Worm (Caenorhabditis elegans) whole organism, young adult: ENCODE data around the gene idpc-2.

Source experiments
- C17E4.6 ChIP-seq: fragments of 200-800 bp; sonication (Bioruptor generic); IDR thresholded peaks from 2 replicates; pipeline ENCODE4 v1.3.6; 2022; ENCODE audit warnings: missing genetic modification reagents, missing genetic modification characterization, missing compliant biosample characterization
- F10E7.11 ChIP-seq: sonication (generic microtip); optimal IDR thresholded peaks from 2 replicates; lab custom pipeline; 2017; ENCODE audit warnings: mild to moderate bottlenecking, missing genetic modification characterization, moderate library complexity, missing compliant biosample characterization
- F23B12.7 ChIP-seq: sonication (generic microtip); optimal IDR thresholded peaks from 2 replicates; lab custom pipeline; 2017; ENCODE audit warnings: missing genetic modification characterization, mild to moderate bottlenecking, missing compliant biosample characterization, antibody characterized with exemption, moderate library complexity; ENCODE audit not compliant: insufficient read depth
- K11D2.4 ChIP-seq: fragments of 200-800 bp; sonication (Bioruptor generic); IDR thresholded peaks from 2 replicates; pipeline ENCODE4 v1.3.6; 2022; ENCODE audit warnings: missing genetic modification reagents, missing genetic modification characterization, missing compliant biosample characterization
- T07F8.4 ChIP-seq: sonication (generic microtip); optimal IDR thresholded peaks from 2 replicates; lab custom pipeline; 2016; ENCODE audit warnings: mild to moderate bottlenecking, missing genetic modification characterization, moderate library complexity, missing compliant biosample characterization
- T26A5.8 ChIP-seq: sonication (generic microtip); optimal IDR thresholded peaks from 2 replicates; lab custom pipeline; 2016; ENCODE audit warnings: missing genetic modification characterization, missing compliant biosample characterization
- Y56A3A.18 ChIP-seq: fragments of 200-800 bp; sonication (Bioruptor generic); IDR thresholded peaks from 2 replicates; pipeline ENCODE4 v1.3.6; 2022; ENCODE audit warnings: missing genetic modification reagents, missing genetic modification characterization, missing compliant biosample characterization
- Y79H2A.3 ChIP-seq: fragments of 200-800 bp; sonication (Bioruptor generic); conservative IDR thresholded peaks from 2 replicates; pipeline ENCODE4 v1.3.6; 2022; ENCODE audit warnings: missing genetic modification reagents, missing genetic modification characterization, missing compliant biosample characterization
- ZK185.1 ChIP-seq: sonication (generic microtip); optimal IDR thresholded peaks from 2 replicates; lab custom pipeline; 2016; ENCODE audit warnings: mild to moderate bottlenecking, missing genetic modification characterization, missing compliant biosample characterization; ENCODE audit not compliant: poor library complexity, severe bottlenecking
- ama-1 ChIP-seq, 3 experiments: fragments of 150-350 bp in 1 of 3; sonication (generic microtip) in 2 of 3; optimal IDR thresholded peaks; 2 replicates each; lab custom pipeline; 2014 to 2018; ENCODE audit warnings: missing biosample characterization in 2 of 3, missing genetic modification characterization in 2 of 3, missing genetic modification reagents in 2 of 3
- aptf-3 ChIP-seq: fragments of 200-800 bp; sonication (Bioruptor generic); IDR thresholded peaks from 2 replicates; pipeline ENCODE4 v1.3.6; 2022; ENCODE audit warnings: missing genetic modification characterization, missing compliant biosample characterization
- attf-5 ChIP-seq: fragments of 200-800 bp; sonication (Bioruptor generic); optimal IDR thresholded peaks from 2 replicates; lab custom pipeline; 2018; ENCODE audit warnings: mild to moderate bottlenecking, missing genetic modification characterization, missing compliant biosample characterization
- attf-6 ChIP-seq: fragments of 200-800 bp; sonication (Bioruptor generic); IDR thresholded peaks from 2 replicates; pipeline ENCODE4 v1.3.6; 2022; ENCODE audit warnings: missing genetic modification reagents, missing genetic modification characterization, missing compliant biosample characterization
- cebp-1 ChIP-seq, 2 experiments: fragments of 200-800 bp in 1 of 2; sonication (Bioruptor generic) in 1 of 2; sonication (generic microtip) in 1 of 2; IDR thresholded peaks in 1 of 2; optimal IDR thresholded peaks in 1 of 2; 2 replicates each; pipeline versions ENCODE4 v1.3.6 to Lab custom; 2017 to 2022; ENCODE audit warnings: missing compliant biosample characterization in 2 of 2, missing genetic modification characterization in 2 of 2, mild to moderate bottlenecking in 1 of 2, missing genetic modification reagents in 1 of 2, moderate library complexity in 1 of 2
- ceh-58 ChIP-seq: fragments of 200-800 bp; sonication (Bioruptor generic); IDR thresholded peaks from 2 replicates; pipeline ENCODE4 v1.3.6; 2022; ENCODE audit warnings: missing genetic modification characterization, missing compliant biosample characterization
- dox-1 ChIP-seq: fragments of 200-800 bp; sonication (Bioruptor generic); IDR thresholded peaks from 2 replicates; pipeline ENCODE4 v1.3.6; 2022; ENCODE audit warnings: missing genetic modification reagents, missing genetic modification characterization, missing compliant biosample characterization
- egrh-3 ChIP-seq: fragments of 200-800 bp; sonication (Bioruptor generic); IDR thresholded peaks from 2 replicates; pipeline ENCODE4 v1.3.6; 2022; ENCODE audit warnings: missing genetic modification reagents, missing genetic modification characterization, missing compliant biosample characterization
- ets-4 ChIP-seq: fragments of 200-800 bp; sonication (Bioruptor generic); optimal IDR thresholded peaks from 2 replicates; lab custom pipeline; 2018; ENCODE audit warnings: mild to moderate bottlenecking, missing genetic modification characterization, missing compliant biosample characterization
- gei-17 ChIP-seq: fragments of 200-800 bp; sonication (Bioruptor generic); optimal IDR thresholded peaks from 2 replicates; lab custom pipeline; 2018; ENCODE audit warnings: mild to moderate bottlenecking, missing genetic modification characterization, missing compliant biosample characterization
- hsf-1 ChIP-seq: fragments of 200-800 bp; sonication (Bioruptor generic); IDR thresholded peaks from 2 replicates; pipeline ENCODE4 v1.3.6; 2022; ENCODE audit warnings: missing genetic modification reagents, missing genetic modification characterization, missing compliant biosample characterization
- lag-1 ChIP-seq: fragments of 200-800 bp; sonication (Bioruptor generic); IDR thresholded peaks from 2 replicates; pipeline ENCODE4 v1.3.6; 2022; ENCODE audit warnings: missing genetic modification reagents, missing genetic modification characterization, missing compliant biosample characterization
- lin-26 ChIP-seq: fragments of 200-800 bp; sonication (Bioruptor generic); IDR thresholded peaks from 2 replicates; pipeline ENCODE4 v1.3.6; 2022; ENCODE audit warnings: missing genetic modification reagents, missing genetic modification characterization, missing compliant biosample characterization
- lin-40 ChIP-seq: sonication (generic microtip); optimal IDR thresholded peaks from 2 replicates; lab custom pipeline; 2016; ENCODE audit warnings: missing genetic modification characterization, mild to moderate bottlenecking, missing compliant biosample characterization, missing genotype, missing genetic modification reagents
- madf-6 ChIP-seq: fragments of 200-800 bp; sonication (Bioruptor generic); IDR thresholded peaks from 2 replicates; pipeline ENCODE4 v1.3.6; 2022; ENCODE audit warnings: missing genetic modification reagents, missing genetic modification characterization, missing compliant biosample characterization
- madf-8 ChIP-seq: fragments of 200-800 bp; sonication (Bioruptor generic); conservative IDR thresholded peaks from 2 replicates; pipeline ENCODE4 v1.3.6; 2022; ENCODE audit warnings: missing genetic modification reagents, missing genetic modification characterization, missing compliant biosample characterization
- mel-28 ChIP-seq: sonication (generic microtip); optimal IDR thresholded peaks from 2 replicates; lab custom pipeline; 2016; ENCODE audit warnings: borderline replicate concordance, mild to moderate bottlenecking, missing genetic modification characterization, missing compliant biosample characterization
- nfya-2 ChIP-seq: fragments of 200-800 bp; sonication (Bioruptor generic); IDR thresholded peaks from 2 replicates; pipeline ENCODE4 v1.3.6; 2022; ENCODE audit warnings: missing genetic modification reagents, missing genetic modification characterization, missing compliant biosample characterization
- nfyb-1 ChIP-seq: fragments of 200-800 bp; sonication (Bioruptor generic); IDR thresholded peaks from 2 replicates; pipeline ENCODE4 v1.3.6; 2022; ENCODE audit warnings: missing genetic modification reagents, missing genetic modification characterization, missing compliant biosample characterization
- nhr-27 ChIP-seq: fragments of 200-800 bp; sonication (Bioruptor generic); optimal IDR thresholded peaks from 2 replicates; lab custom pipeline; 2018; ENCODE audit warnings: mild to moderate bottlenecking, missing genetic modification characterization, moderate library complexity, missing compliant biosample characterization
- nhr-80 ChIP-seq: sonication (generic microtip); optimal IDR thresholded peaks from 2 replicates; lab custom pipeline; 2016; ENCODE audit warnings: missing genetic modification characterization, missing compliant biosample characterization
- pbrm-1 ChIP-seq: fragments of 200-800 bp; sonication (Bioruptor generic); IDR thresholded peaks from 2 replicates; pipeline ENCODE4 v1.3.6; 2022; ENCODE audit warnings: missing genetic modification reagents, missing genetic modification characterization, missing compliant biosample characterization
- sea-2 ChIP-seq: fragments of 200-800 bp; sonication (Bioruptor generic); IDR thresholded peaks from 2 replicates; pipeline ENCODE4 v1.3.6; 2022; ENCODE audit warnings: missing genetic modification characterization, missing compliant biosample characterization
- snpc-1.1 ChIP-seq: sonication (generic microtip); optimal IDR thresholded peaks from 2 replicates; lab custom pipeline; 2017; ENCODE audit warnings: missing genetic modification characterization, mild to moderate bottlenecking, missing compliant biosample characterization, antibody characterized with exemption, moderate library complexity, missing genotype, missing genetic modification reagents; ENCODE audit not compliant: insufficient read depth
- somi-1 ChIP-seq: fragments of 200-800 bp; sonication (Bioruptor generic); optimal IDR thresholded peaks from 2 replicates; lab custom pipeline; 2018; ENCODE audit warnings: mild to moderate bottlenecking, missing genetic modification characterization, missing compliant biosample characterization
- sptf-2 ChIP-seq: fragments of 200-800 bp; sonication (Bioruptor generic); optimal IDR thresholded peaks from 2 replicates; lab custom pipeline; 2018; ENCODE audit warnings: mild to moderate bottlenecking, missing genetic modification characterization, missing compliant biosample characterization
- unc-130 ChIP-seq: sonication (generic microtip); optimal IDR thresholded peaks from 2 replicates; lab custom pipeline; 2016; ENCODE audit warnings: missing genetic modification reagents, missing genetic modification characterization, missing compliant biosample characterization
- zfh-2 ChIP-seq: fragments of 200-800 bp; sonication (Bioruptor generic); conservative IDR thresholded peaks from 2 replicates; pipeline ENCODE4 v1.3.6; 2022; ENCODE audit warnings: missing genetic modification reagents, missing genetic modification characterization, missing compliant biosample characterization
- ztf-18 ChIP-seq: sonication (generic microtip); optimal IDR thresholded peaks from 2 replicates; lab custom pipeline; 2016; ENCODE audit warnings: missing genotype, mild to moderate bottlenecking, missing genetic modification characterization, missing compliant biosample characterization
- ztf-22 ChIP-seq: fragments of 200-800 bp; sonication (Bioruptor generic); optimal IDR thresholded peaks from 2 replicates; lab custom pipeline; 2018; ENCODE audit warnings: mild to moderate bottlenecking, missing genetic modification characterization, moderate library complexity, missing compliant biosample characterization
- ztf-25 ChIP-seq: fragments of 200-800 bp; sonication (Bioruptor generic); IDR thresholded peaks from 2 replicates; pipeline ENCODE4 v1.3.6; 2022; ENCODE audit warnings: missing genetic modification reagents, missing genetic modification characterization, missing compliant biosample characterization
- ztf-26 ChIP-seq: sonication (generic microtip); optimal IDR thresholded peaks from 2 replicates; lab custom pipeline; 2017; ENCODE audit warnings: missing genetic modification characterization, missing compliant biosample characterization
- ztf-3 ChIP-seq: fragments of 200-800 bp; sonication (Bioruptor generic); optimal IDR thresholded peaks from 2 replicates; lab custom pipeline; 2018; ENCODE audit warnings: mild to moderate bottlenecking, missing genetic modification characterization, missing compliant biosample characterization

Gene idpc-2

DNA sequence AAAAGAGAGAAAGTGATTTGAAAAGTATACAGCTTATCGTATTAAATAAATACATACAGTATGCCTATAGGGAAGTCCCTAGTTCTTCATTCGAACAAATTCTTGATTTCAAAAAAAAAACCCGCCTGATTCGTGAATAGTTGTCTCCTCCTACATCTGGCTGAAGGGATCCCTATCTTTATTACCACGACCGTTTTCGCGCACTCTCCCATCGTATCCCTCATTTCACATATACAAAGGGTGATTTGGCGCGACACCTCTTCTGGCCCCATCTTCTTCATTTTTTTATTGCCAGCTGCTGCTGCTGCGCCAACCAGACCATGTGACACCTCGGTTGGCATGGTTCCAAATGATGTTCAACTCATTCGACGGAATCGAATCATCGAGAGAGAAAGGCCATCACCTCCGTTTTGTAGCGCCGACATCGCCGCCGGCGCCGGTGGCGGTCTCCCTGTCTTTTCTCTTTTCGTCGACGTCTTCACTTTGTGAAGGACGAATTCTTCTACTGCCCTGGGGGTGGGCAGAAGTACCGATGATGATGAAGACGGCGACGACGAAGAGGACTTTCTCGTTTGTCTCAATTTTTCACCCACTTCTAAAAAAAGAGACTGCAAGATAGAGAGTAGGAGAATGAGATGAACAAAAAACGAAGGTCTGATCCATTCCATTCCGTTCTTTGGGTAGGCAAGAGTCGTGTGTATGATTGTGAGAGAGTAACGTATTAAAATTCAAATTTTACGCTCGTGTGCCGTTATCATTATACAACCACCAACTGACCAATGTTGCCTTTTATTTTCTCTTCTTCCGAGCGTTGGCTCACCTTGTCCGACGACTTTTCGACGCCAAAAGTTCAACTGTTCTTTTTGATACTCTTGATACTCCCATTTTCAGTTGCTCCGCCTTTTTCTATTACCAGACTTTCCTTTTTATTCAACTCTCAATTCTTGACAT is 41.2 kb upstream of the idpc-2 start (continued):
- TF ChIP-seq somi-1, result peak; percentile 40
- TF ChIP-seq egrh-3 (GFP tag; lab: Robert Waterston, UW), result no peak
- TF ChIP-seq ztf-25, result no peak
- TF ChIP-seq F10E7.11 (tag; lab: Kevin White, UChicago), result no peak
- no peak for TF ChIP-seq nhr-27
- no peak for TF ChIP-seq K11D2.4 (GFP tag; lab: Robert Waterston, UW)
- TF ChIP-seq zfh-2 (GFP tag; lab: Robert Waterston, UW), result peak; percentile 68
- no peak for TF ChIP-seq attf-6 (GFP tag; lab: Robert Waterston, UW)
- 0 out of 2 replicates have a peak, but pooled peaks have one; percentile 38 for TF ChIP-seq nfyb-1 (GFP tag; lab: Robert Waterston, UW)

DNA sequence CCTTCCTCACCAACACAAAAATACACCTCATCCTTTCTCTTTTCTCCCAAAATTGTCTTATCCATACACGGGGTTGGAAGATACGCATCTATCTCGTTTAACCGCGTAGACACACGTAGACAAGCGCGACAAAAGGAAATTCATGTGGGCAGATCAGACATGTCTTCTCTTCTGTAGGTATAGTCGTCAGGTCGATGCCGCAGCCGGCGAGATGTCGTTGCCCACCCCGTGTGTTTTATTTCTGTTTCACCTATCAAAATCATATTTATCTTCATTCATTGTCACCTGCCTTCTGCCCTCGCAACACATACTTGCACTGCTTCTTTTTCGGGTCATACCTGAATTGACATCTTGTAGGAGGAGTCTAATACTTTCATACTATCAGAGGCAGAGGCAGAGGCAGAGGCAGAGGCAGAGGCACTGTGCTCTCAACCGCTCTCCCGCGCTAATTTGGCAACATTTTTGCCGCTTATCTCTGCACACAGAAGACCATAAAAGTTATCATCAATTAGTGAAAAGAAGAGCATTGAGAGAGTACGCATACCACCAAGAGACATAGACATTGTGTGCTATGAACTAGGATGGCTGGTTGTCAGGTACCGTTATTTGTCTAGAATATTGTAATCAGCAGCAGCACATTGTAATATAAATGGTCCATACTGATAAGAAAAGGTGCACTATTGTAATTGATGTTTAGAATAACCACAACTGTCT is 40.3 kb upstream of the idpc-2 start:
- TF ChIP-seq attf-5, result no peak
- peak; percentile 98 for TF ChIP-seq nhr-80 (tag; lab: Kevin White, UChicago)
- TF ChIP-seq ztf-22, result peak; percentile 27
- TF ChIP-seq ztf-3 (GFP tag; lab: Kevin White, UChicago), result no peak
- no peak for TF ChIP-seq C17E4.6 (GFP tag; lab: Robert Waterston, UW)
- no peak for TF ChIP-seq lag-1 (GFP tag; lab: Robert Waterston, UW)
- no peak for TF ChIP-seq ceh-58 (GFP tag; lab: Robert Waterston, UW)
- no peak for TF ChIP-seq nfya-2 (GFP tag; lab: Robert Waterston, UW)
- TF ChIP-seq ets-4 (GFP tag; lab: Kevin White, UChicago), result no peak
- peak; percentile 73 for TF ChIP-seq dox-1 (GFP tag; lab: Robert Waterston, UW)
- TF ChIP-seq F23B12.7 (tag; lab: Kevin White, UChicago), result no peak
- TF ChIP-seq snpc-1.1, result no peak
- TF ChIP-seq lin-40 (tag; lab: Kevin White, UChicago), result no peak
- no peak for TF ChIP-seq K11D2.4 (GFP tag; lab: Robert Waterston, UW)
- no peak for TF ChIP-seq gei-17 (GFP tag; lab: Kevin White, UChicago)
- TF ChIP-seq hsf-1 (GFP tag; lab: Robert Waterston, UW), result no peak
- no peak for TF ChIP-seq Y79H2A.3 (GFP tag; lab: Robert Waterston, UW)
- TF ChIP-seq sptf-2 (GFP tag; lab: Kevin White, UChicago), result no peak
- TF ChIP-seq unc-130 (GFP tag; lab: Kevin White, UChicago), result no peak
- TF ChIP-seq ztf-26, result no peak
- no peak for TF ChIP-seq madf-8 (GFP tag; lab: Robert Waterston, UW)
- TF ChIP-seq Y56A3A.18 (GFP tag; lab: Robert Waterston, UW), result no peak
- no peak for TF ChIP-seq lin-26 (GFP tag; lab: Robert Waterston, UW)
- TF ChIP-seq ztf-18, result no peak
- TF ChIP-seq sea-2, result no peak
- TF ChIP-seq cebp-1 (GFP tag; IDR thresholded peaks at IDR 0.05; lab: Robert Waterston, UW), result no peak
- TF ChIP-seq cebp-1 (tag; optimal IDR thresholded peaks at IDR 0.05; lab: Kevin White, UChicago), result peak; percentile 48
- no peak for TF ChIP-seq T07F8.4 (tag; lab: Kevin White, UChicago)
- TF ChIP-seq T26A5.8 (tag; lab: Kevin White, UChicago), result no peak
- TF ChIP-seq aptf-3 (GFP tag; lab: Robert Waterston, UW), result no peak
- no peak for TF ChIP-seq ZK185.1 (tag; lab: Kevin White, UChicago)
- no peak for TF ChIP-seq egrh-3 (GFP tag; lab: Robert Waterston, UW)
- TF ChIP-seq madf-6 (GFP tag; lab: Robert Waterston, UW), result no peak
- TF ChIP-seq pbrm-1, result no peak
- no peak for TF ChIP-seq ama-1 (optimal IDR thresholded peaks at IDR 0.05; lab: Kevin White, UChicago)
- TF ChIP-seq ama-1 (GFP tag; optimal IDR thresholded peaks at IDR 0.05; lab: Kevin White, UChicago), result no peak
- no peak for TF ChIP-seq mel-28 (tag; lab: Kevin White, UChicago)
- TF ChIP-seq, all 124 proteins: peak for 4
